Fruit fly (Drosophila melanogaster) Kc167 (cell line): Measurements from ENCODE around the gene CG14736.

Experiments
- Myc ChIP-seq: fragments of >200 bp; optimal IDR thresholded peaks from 2 replicates; lab custom pipeline; 2017; ENCODE audit warnings: missing external identifiers
- Sin3A ChIP-seq: fragments of >200 bp; optimal IDR thresholded peaks from 2 replicates; lab custom pipeline; 2018; ENCODE audit warnings: missing external identifiers
- h ChIP-seq: fragments of >200 bp; optimal IDR thresholded peaks from 3 replicates; lab custom pipeline; 2018; ENCODE audit warnings: missing external identifiers
- insv ChIP-seq: fragments of >200 bp; optimal IDR thresholded peaks from 3 replicates; lab custom pipeline; 2018; ENCODE audit warnings: missing external identifiers
- psq ChIP-seq: fragments of >200 bp; optimal IDR thresholded peaks from 2 replicates; lab custom pipeline; 2017; ENCODE audit warnings: missing external identifiers
- ttk ChIP-seq: sonication (Bioruptor generic); optimal IDR thresholded peaks from 2 replicates; lab custom pipeline; 2017; ENCODE audit warnings: missing external identifiers

CG14736 gene

dm6 chr3R:12040228-12040627 is at the start of gene CG14736:
Gene CG14736, plus strand, starts transcription at chr3R:12040528.
- no peak for TF ChIP-seq ttk (lab: Kevin White, UChicago)

dm6 chr3R:11991538-11992164 is 48.7 kb upstream of the CG14736 start:
- no peak for TF ChIP-seq Sin3A (lab: Kevin White, UChicago)
- no peak for TF ChIP-seq psq (lab: Kevin White, UChicago)
- TF ChIP-seq insv (lab: Kevin White, UChicago) = no peak
- TF ChIP-seq ttk (lab: Kevin White, UChicago) = no peak
- TF ChIP-seq Myc (lab: Kevin White, UChicago) = no peak
- no peak for TF ChIP-seq h (lab: Kevin White, UChicago)

dm6 chr3R:11992934-11993670 is 47.2 kb upstream of the CG14736 start, which contains the start of gene mfas:
Gene mfas, minus strand, starts transcription at chr3R:11993315.
- TF ChIP-seq h (lab: Kevin White, UChicago) (no peak), Myc (lab: Kevin White, UChicago) (no peak), Sin3A (lab: Kevin White, UChicago) (no peak), ttk (lab: Kevin White, UChicago) (no peak), psq (lab: Kevin White, UChicago) (no peak), insv (lab: Kevin White, UChicago) (no peak)

dm6 chr3R:11998130-11998529 is 42.2 kb upstream of the CG14736 start:
- TF ChIP-seq ttk (lab: Kevin White, UChicago) = no peak
- no peak for TF ChIP-seq psq (lab: Kevin White, UChicago)
- no peak for TF ChIP-seq Sin3A (lab: Kevin White, UChicago)
- TF ChIP-seq Myc (lab: Kevin White, UChicago) = no peak
- no peak for TF ChIP-seq h (lab: Kevin White, UChicago)
- TF ChIP-seq insv (lab: Kevin White, UChicago) = no peak

dm6 chr3R:11999074-11999473 is 41.3 kb upstream of the CG14736 start, which contains the start of gene Ect3:
Gene Ect3, plus strand, starts transcription at chr3R:11999278.
- TF ChIP-seq h (lab: Kevin White, UChicago) (no peak), psq (lab: Kevin White, UChicago) (no peak), ttk (lab: Kevin White, UChicago) (no peak), insv (lab: Kevin White, UChicago) (no peak), Myc (lab: Kevin White, UChicago) (no peak), Sin3A (lab: Kevin White, UChicago) (no peak)

- TF ChIP-seq h (lab: Kevin White, UChicago) (no peak), insv (lab: Kevin White, UChicago) (no peak), Sin3A (lab: Kevin White, UChicago) (no peak), Myc (lab: Kevin White, UChicago) (no peak), ttk (lab: Kevin White, UChicago) (no peak), psq (lab: Kevin White, UChicago) (no peak)
These were observed 34.9 kb upstream of the CG14736 start, which contains the start of gene Tk for dm6 chr3R:12005417-12005816. Gene Tk, minus strand, starts transcription at chr3R:12005473.

- no peak for TF ChIP-seq h (lab: Kevin White, UChicago)
- TF ChIP-seq ttk (lab: Kevin White, UChicago) = no peak
- no peak for TF ChIP-seq insv (lab: Kevin White, UChicago)
- TF ChIP-seq Sin3A (lab: Kevin White, UChicago) = no peak
- TF ChIP-seq Myc (lab: Kevin White, UChicago) = no peak
- no peak for TF ChIP-seq psq (lab: Kevin White, UChicago)
These were observed 33.9 kb upstream of the CG14736 start for dm6 chr3R:12006417-12006816.

- TF ChIP-seq psq (lab: Kevin White, UChicago) = no peak
- TF ChIP-seq ttk (lab: Kevin White, UChicago) = no peak
- no peak for TF ChIP-seq insv (lab: Kevin White, UChicago)
- TF ChIP-seq Myc (lab: Kevin White, UChicago) = no peak
- TF ChIP-seq Sin3A (lab: Kevin White, UChicago) = no peak
- TF ChIP-seq h (lab: Kevin White, UChicago) = no peak
These were observed 30.0 kb upstream of the CG14736 start, which contains the start of the genes KLHL18 and GCC185 for dm6 chr3R:12010202-12010824. Gene KLHL18, minus strand, starts transcription at chr3R:12010434. Gene GCC185, plus strand, starts transcription at chr3R:12010772.

dm6 chr3R:12016828-12017280 is 23.5 kb upstream of the CG14736 start, which contains the start of the genes DCAF12 and Spt3:
Gene DCAF12, minus strand, starts transcription at chr3R:12017031.
Gene Spt3, plus strand, starts transcription at chr3R:12017156.
- TF ChIP-seq Sin3A (lab: Kevin White, UChicago) (no peak), insv (lab: Kevin White, UChicago) (no peak), ttk (lab: Kevin White, UChicago) (no peak), psq (lab: Kevin White, UChicago) (no peak), Myc (lab: Kevin White, UChicago) (no peak), h (lab: Kevin White, UChicago) (no peak)

dm6 chr3R:12020987-12021386 is 19.3 kb upstream of the CG14736 start:
- no peak for TF ChIP-seq insv (lab: Kevin White, UChicago)
- TF ChIP-seq Sin3A (lab: Kevin White, UChicago) = no peak
- no peak for TF ChIP-seq h (lab: Kevin White, UChicago)
- no peak for TF ChIP-seq Myc (lab: Kevin White, UChicago)
- no peak for TF ChIP-seq ttk (lab: Kevin White, UChicago)
- no peak for TF ChIP-seq psq (lab: Kevin White, UChicago)
